Worm (Caenorhabditis elegans) whole organism, young adult: ENCODE measurements around the gene irld-15.

ENCODE experiments used
- B0019.2 ChIP-seq: fragments of 200-800 bp; sonication (Bioruptor generic); conservative IDR thresholded peaks from 2 replicates; pipeline ENCODE4 v1.3.6; 2022; ENCODE audit warnings: missing genetic modification reagents, missing genetic modification characterization, missing compliant biosample characterization
- D2030.7 ChIP-seq: fragments of 200-800 bp; sonication (Bioruptor generic); IDR thresholded peaks from 2 replicates; pipeline ENCODE4 v1.3.6; 2022; ENCODE audit warnings: missing genetic modification reagents, missing genetic modification characterization, missing compliant biosample characterization
- F22D6.2 ChIP-seq: sonication (generic microtip); optimal IDR thresholded peaks from 2 replicates; lab custom pipeline; 2016; ENCODE audit warnings: mild to moderate bottlenecking, missing genetic modification characterization, missing compliant biosample characterization
- K12H6.12 ChIP-seq: fragments of 200-800 bp; sonication (Bioruptor generic); optimal IDR thresholded peaks from 2 replicates; lab custom pipeline; 2018; ENCODE audit warnings: mild to moderate bottlenecking, missing genetic modification characterization, missing compliant biosample characterization
- T26A5.8 ChIP-seq: sonication (generic microtip); optimal IDR thresholded peaks from 2 replicates; lab custom pipeline; 2016; ENCODE audit warnings: missing genetic modification characterization, missing compliant biosample characterization
- Y53G8AR.9 ChIP-seq: fragments of 200-800 bp; sonication (Bioruptor generic); conservative IDR thresholded peaks from 2 replicates; pipeline ENCODE4 v1.3.6; 2022; ENCODE audit warnings: missing genetic modification reagents, missing genetic modification characterization, missing compliant biosample characterization
- attf-3 ChIP-seq: fragments of 200-800 bp; sonication (Bioruptor generic); conservative IDR thresholded peaks from 2 replicates; pipeline ENCODE4 v1.3.6; 2022; ENCODE audit warnings: missing genetic modification reagents, missing genetic modification characterization, missing compliant biosample characterization
- attf-5 ChIP-seq: fragments of 200-800 bp; sonication (Bioruptor generic); optimal IDR thresholded peaks from 2 replicates; lab custom pipeline; 2018; ENCODE audit warnings: mild to moderate bottlenecking, missing genetic modification characterization, missing compliant biosample characterization
- dox-1 ChIP-seq: fragments of 200-800 bp; sonication (Bioruptor generic); IDR thresholded peaks from 2 replicates; pipeline ENCODE4 v1.3.6; 2022; ENCODE audit warnings: missing genetic modification reagents, missing genetic modification characterization, missing compliant biosample characterization
- dpff-1 ChIP-seq: sonication (generic microtip); optimal IDR thresholded peaks from 2 replicates; lab custom pipeline; 2017; ENCODE audit warnings: mild to moderate bottlenecking, missing genetic modification characterization, missing compliant biosample characterization
- dpl-1 ChIP-seq: fragments of 150-350 bp; optimal IDR thresholded peaks from 2 replicates; lab custom pipeline; 2014; ENCODE audit warnings: missing biosample characterization, missing genetic modification reagents, missing genetic modification characterization
- efl-1 ChIP-seq: fragments of 150-350 bp; optimal IDR thresholded peaks from 2 replicates; lab custom pipeline; 2014; ENCODE audit warnings: missing biosample characterization, missing genetic modification reagents, missing genetic modification characterization
- egrh-3 ChIP-seq: fragments of 200-800 bp; sonication (Bioruptor generic); IDR thresholded peaks from 2 replicates; pipeline ENCODE4 v1.3.6; 2022; ENCODE audit warnings: missing genetic modification reagents, missing genetic modification characterization, missing compliant biosample characterization
- hlh-12 ChIP-seq: sonication (generic microtip); optimal IDR thresholded peaks from 2 replicates; lab custom pipeline; 2016; ENCODE audit warnings: missing genetic modification characterization, missing compliant biosample characterization
- hmg-1.2 ChIP-seq: fragments of 200-800 bp; sonication (Bioruptor generic); IDR thresholded peaks from 2 replicates; pipeline ENCODE4 v1.3.6; 2022; ENCODE audit warnings: missing genetic modification reagents, missing genetic modification characterization, missing compliant biosample characterization
- hsf-1 ChIP-seq: fragments of 200-800 bp; sonication (Bioruptor generic); IDR thresholded peaks from 2 replicates; pipeline ENCODE4 v1.3.6; 2022; ENCODE audit warnings: missing genetic modification reagents, missing genetic modification characterization, missing compliant biosample characterization
- let-526 ChIP-seq: fragments of 200-800 bp; sonication (Bioruptor generic); IDR thresholded peaks from 2 replicates; pipeline ENCODE4 v1.3.6; 2022; ENCODE audit warnings: missing genetic modification reagents, missing genetic modification characterization, missing compliant biosample characterization
- let-607 ChIP-seq, 2 experiments: fragments of 200-800 bp in 1 of 2; sonication (Bioruptor generic) in 1 of 2; sonication (generic microtip) in 1 of 2; optimal IDR thresholded peaks; 2 replicates each; lab custom pipeline; 2016 to 2018; ENCODE audit warnings: mild to moderate bottlenecking in 2 of 2, missing compliant biosample characterization in 2 of 2, missing genetic modification characterization in 2 of 2, moderate library complexity in 2 of 2, missing genotype in 1 of 2
- lsl-1 ChIP-seq: fragments of 200-800 bp; sonication (Bioruptor generic); optimal IDR thresholded peaks from 2 replicates; lab custom pipeline; 2018; ENCODE audit warnings: mild to moderate bottlenecking, missing genetic modification characterization, moderate library complexity, missing compliant biosample characterization
- madf-10 ChIP-seq: sonication (generic microtip); optimal IDR thresholded peaks from 2 replicates; lab custom pipeline; 2016; ENCODE audit warnings: mild to moderate bottlenecking, missing genetic modification characterization, missing compliant biosample characterization
- madf-8 ChIP-seq: fragments of 200-800 bp; sonication (Bioruptor generic); conservative IDR thresholded peaks from 2 replicates; pipeline ENCODE4 v1.3.6; 2022; ENCODE audit warnings: missing genetic modification reagents, missing genetic modification characterization, missing compliant biosample characterization
- mcd-1 ChIP-seq: fragments of 200-800 bp; sonication (Bioruptor generic); IDR thresholded peaks from 2 replicates; pipeline ENCODE4 v1.3.6; 2022; ENCODE audit warnings: missing genetic modification reagents, missing genetic modification characterization, missing compliant biosample characterization
- nfya-1 ChIP-seq: sonication (generic microtip); optimal IDR thresholded peaks from 2 replicates; lab custom pipeline; 2017; ENCODE audit warnings: antibody characterized with exemption, missing compliant biosample characterization, missing genetic modification characterization, borderline replicate concordance; ENCODE audit not compliant: insufficient read depth
- nfya-2 ChIP-seq: fragments of 200-800 bp; sonication (Bioruptor generic); IDR thresholded peaks from 2 replicates; pipeline ENCODE4 v1.3.6; 2022; ENCODE audit warnings: missing genetic modification reagents, missing genetic modification characterization, missing compliant biosample characterization
- nhr-27 ChIP-seq: fragments of 200-800 bp; sonication (Bioruptor generic); optimal IDR thresholded peaks from 2 replicates; lab custom pipeline; 2018; ENCODE audit warnings: mild to moderate bottlenecking, missing genetic modification characterization, moderate library complexity, missing compliant biosample characterization
- pbrm-1 ChIP-seq: fragments of 200-800 bp; sonication (Bioruptor generic); IDR thresholded peaks from 2 replicates; pipeline ENCODE4 v1.3.6; 2022; ENCODE audit warnings: missing genetic modification reagents, missing genetic modification characterization, missing compliant biosample characterization
- pha-4 ChIP-seq: fragments of 150-350 bp; sonication (generic microtip); optimal IDR thresholded peaks from 2 replicates; lab custom pipeline; 2014; ENCODE audit warnings: missing biosample characterization, missing genetic modification reagents, missing genetic modification characterization
- rpc-1 ChIP-seq, 2 experiments: fragments of 150-350 bp in 1 of 2; sonication (generic microtip) in 1 of 2; optimal IDR thresholded peaks; 2 replicates each; lab custom pipeline; 2014 to 2018; ENCODE audit warnings: missing biosample characterization in 1 of 2, missing genetic modification characterization in 1 of 2, missing genetic modification reagents in 1 of 2, missing genotype in 1 of 2
- sdz-38 ChIP-seq: sonication (generic microtip); optimal IDR thresholded peaks from 2 replicates; lab custom pipeline; 2016; ENCODE audit warnings: missing genotype, missing genetic modification characterization, missing compliant biosample characterization
- snpc-4 ChIP-seq, 5 experiments: fragments of 150-350 bp in 1 of 5; sonication (generic microtip) in 4 of 5; optimal IDR thresholded peaks; 2 replicates each; lab custom pipeline; 2014 to 2018; ENCODE audit warnings: missing genetic modification characterization in 5 of 5, missing biosample characterization in 3 of 5, antibody characterized with exemption in 2 of 5, mild to moderate bottlenecking in 2 of 5, missing compliant biosample characterization in 2 of 5, missing genotype in 2 of 5, moderate library complexity in 2 of 5, missing genetic modification reagents in 1 of 5
- tbp1 ChIP-seq: fragments of 200-800 bp; sonication (Bioruptor generic); optimal IDR thresholded peaks from 2 replicates; lab custom pipeline; 2018; ENCODE audit warnings: mild to moderate bottlenecking, missing genetic modification characterization, missing compliant biosample characterization
- ztf-3 ChIP-seq: fragments of 200-800 bp; sonication (Bioruptor generic); optimal IDR thresholded peaks from 2 replicates; lab custom pipeline; 2018; ENCODE audit warnings: mild to moderate bottlenecking, missing genetic modification characterization, missing compliant biosample characterization

The irld-15 gene

ce11 chrV:2277260-2277659, 26.4 kb downstream of the irld-15 start:
- TF ChIP-seq pbrm-1 (GFP tag; lab: Robert Waterston, UW) (no peak), F22D6.2 (tag; lab: Kevin White, UChicago) (no peak), dox-1 (GFP tag; lab: Robert Waterston, UW) (peak; percentile 26; the same call in 1 of the 2 replicates), efl-1 (GFP tag; lab: Kevin White, UChicago) (peak; percentile 14), mcd-1 (GFP tag; lab: Robert Waterston, UW) (0 out of 2 replicates have a peak, but pooled peaks have one; percentile 29), T26A5.8 (tag; lab: Kevin White, UChicago) (no peak), egrh-3 (GFP tag; lab: Robert Waterston, UW) (peak; percentile 22; the same call in 1 of the 2 replicates), rpc-1 (optimal IDR thresholded peaks at IDR 0.05; lab: Kevin White, UChicago) (no peak), rpc-1 (tag; optimal IDR thresholded peaks at IDR 0.05; lab: Kevin White, UChicago) (peak; percentile 50), hmg-1.2 (GFP tag; lab: Robert Waterston, UW) (peak; percentile 10; the same call in 1 of the 2 replicates), let-526 (GFP tag; lab: Robert Waterston, UW) (no peak), attf-3 (GFP tag; lab: Robert Waterston, UW) (no peak), tbp1 (peak; percentile 64), ztf-3 (GFP tag; lab: Kevin White, UChicago) (no peak), K12H6.12 (no peak), attf-5 (GFP tag; lab: Kevin White, UChicago) (no peak), snpc-4 (GFP tag; optimal IDR thresholded peaks at IDR 0.05; lab: Kevin White, UChicago) (no peak), snpc-4 (tag; optimal IDR thresholded peaks at IDR 0.05; lab: Kevin White, UChicago) (peak in 1 of 4 experiments; percentile 44), D2030.7 (peak; percentile 21; the same call in 1 of the 2 replicates)
- TF ChIP-seq, all 124 proteins: peak for 9

ce11 chrV:2274253-2274892, 29.3 kb downstream of the irld-15 start, which contains the start of the genes Y5H2A.4 and abu-4:
Y5H2A.4 (minus strand) TSS chrV:2274353.
abu-4 (plus strand) TSS chrV:2274842.
- TF ChIP-seq nfya-2 (GFP tag; lab: Robert Waterston, UW) (no peak), efl-1 (GFP tag; lab: Kevin White, UChicago) (no peak), madf-8 (no peak), B0019.2 (no peak), lsl-1 (GFP tag; lab: Kevin White, UChicago) (no peak), sdz-38 (tag; lab: Kevin White, UChicago) (no peak), dpl-1 (no peak), rpc-1 (optimal IDR thresholded peaks at IDR 0.05; lab: Kevin White, UChicago) (no peak), rpc-1 (tag; optimal IDR thresholded peaks at IDR 0.05; lab: Kevin White, UChicago) (no peak), madf-10 (no peak), hlh-12 (tag; lab: Kevin White, UChicago) (no peak), attf-3 (GFP tag; lab: Robert Waterston, UW) (no peak), nfya-1 (tag; lab: Kevin White, UChicago) (no peak)

- no peak for TF ChIP-seq Y53G8AR.9 (GFP tag; lab: Robert Waterston, UW)
- no peak for TF ChIP-seq nhr-27
- no peak for TF ChIP-seq pha-4 (tag; lab: Kevin White, UChicago)
- no peak for TF ChIP-seq lsl-1 (GFP tag; lab: Kevin White, UChicago)
- no peak for TF ChIP-seq dpff-1 (tag; lab: Kevin White, UChicago)
- no peak for TF ChIP-seq let-607 (tag; optimal IDR thresholded peaks at IDR 0.05; lab: Kevin White, UChicago)
- TF ChIP-seq hsf-1, result no peak
These were observed 31.9 kb downstream of the irld-15 start, which contains the start of gene Y5H2A.1 for ce11 chrV:2271750-2272149. Y5H2A.1 (minus strand) TSS chrV:2271850.
